Fruit fly (Drosophila melanogaster) S2 (cell line): Measurements from ENCODE around the gene ppk7.

Experiments used
- CG8478 ChIP-seq: fragments of >200 bp; optimal IDR thresholded peaks from 2 replicates; lab custom pipeline; 2018
- CTCF ChIP-seq, 2 experiments: fragments of >200 bp; optimal IDR thresholded peaks; 2 replicates each; lab custom pipeline; 2018

DNA sequence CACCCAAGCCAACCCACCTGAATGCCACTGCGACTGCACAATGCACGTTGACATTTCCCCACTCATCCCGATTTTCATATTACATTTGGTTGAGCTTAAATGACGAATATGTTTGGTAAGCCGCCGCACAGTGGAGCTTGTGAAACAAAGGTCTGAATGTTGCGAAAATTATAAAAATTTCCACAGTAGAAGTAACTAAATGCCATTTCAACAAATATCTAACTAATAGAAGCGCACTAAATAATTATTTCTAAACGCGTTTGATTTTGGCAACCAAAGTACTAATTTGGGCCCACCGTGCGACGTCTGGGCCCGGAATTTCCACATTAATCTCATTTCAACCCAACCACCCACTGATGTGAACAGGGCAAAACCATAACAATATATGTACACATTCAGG is 47.2 kb downstream of the ppk7 start:
- TF ChIP-seq CG8478 (no peak), CTCF (optimal IDR thresholded peaks at IDR 0.05; lab: Kevin White, UChicago) (no peak)
